Worm (Caenorhabditis elegans): ENCODE measurements around the gene EGAP2.2.

Gene EGAP2.2

DNA sequence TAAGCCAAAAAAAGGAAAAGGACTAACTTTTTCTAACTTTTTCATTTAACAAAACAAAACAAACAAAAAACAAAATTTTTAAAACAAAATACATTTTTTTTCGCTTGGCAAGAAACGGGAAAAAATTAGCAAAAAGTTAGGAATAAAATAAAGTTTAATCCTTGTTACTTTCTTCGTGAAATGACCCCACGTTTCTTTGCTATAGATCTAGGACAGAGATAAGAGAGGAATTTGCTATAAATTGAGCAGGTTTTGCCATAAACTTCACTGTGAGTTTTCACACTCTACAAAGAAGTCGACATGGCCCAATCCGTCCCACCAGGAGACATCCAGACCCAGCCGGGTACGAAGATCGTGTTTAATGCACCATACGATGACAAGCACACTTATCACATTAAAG lies 30.2 kb upstream of the EGAP2.2 start, which contains the start of gene msp-50:
TSS of gene msp-50 (plus strand) at position 301 of the 400 bp plus-strand sequence.
- no peak for TF ChIP-seq sea-2 (GFP tag; optimal IDR thresholded peaks at IDR 0.05)
- TF ChIP-seq jun-1 (tag; optimal IDR thresholded peaks at IDR 0.05) = no peak
- no peak for TF ChIP-seq lin-15B (tag; optimal IDR thresholded peaks at IDR 0.05)
- no peak for TF ChIP-seq nhr-25 (tag; optimal IDR thresholded peaks at IDR 0.05)
- TF ChIP-seq aly-2 (tag; optimal IDR thresholded peaks at IDR 0.05) = no peak
- TF ChIP-seq nhr-43 (tag; optimal IDR thresholded peaks at IDR 0.05; ENCODE audit: poor library complexity, severe bottlenecking) = no peak

DNA sequence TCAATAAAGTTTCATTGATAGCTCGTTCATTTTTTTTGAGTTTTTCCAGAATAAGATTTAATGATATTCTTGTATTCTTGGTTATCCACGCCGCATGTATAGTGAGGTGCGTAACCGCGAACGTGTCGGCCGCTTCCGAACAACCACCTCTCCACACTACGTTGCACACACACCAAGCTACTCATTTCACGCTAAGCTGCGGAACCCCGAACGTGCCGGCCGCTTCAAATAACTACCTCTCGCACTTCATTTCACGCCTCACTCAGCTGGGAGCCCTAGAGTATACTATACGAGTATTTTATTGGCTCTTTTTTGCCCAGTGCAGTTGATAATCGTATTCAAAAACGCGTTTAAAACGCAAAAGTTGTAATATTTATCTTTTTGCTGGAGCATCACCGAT lies 29.5 kb upstream of the EGAP2.2 start:
- TF ChIP-seq nfya-1 (tag; optimal IDR thresholded peaks at IDR 0.05; ENCODE audit: insufficient read depth) (peak; percentile 6), snpc-4 (tag; optimal IDR thresholded peaks at IDR 0.05) (peak; percentile 78), elt-2 (tag; optimal IDR thresholded peaks at IDR 0.05) (peak; percentile 40)

DNA sequence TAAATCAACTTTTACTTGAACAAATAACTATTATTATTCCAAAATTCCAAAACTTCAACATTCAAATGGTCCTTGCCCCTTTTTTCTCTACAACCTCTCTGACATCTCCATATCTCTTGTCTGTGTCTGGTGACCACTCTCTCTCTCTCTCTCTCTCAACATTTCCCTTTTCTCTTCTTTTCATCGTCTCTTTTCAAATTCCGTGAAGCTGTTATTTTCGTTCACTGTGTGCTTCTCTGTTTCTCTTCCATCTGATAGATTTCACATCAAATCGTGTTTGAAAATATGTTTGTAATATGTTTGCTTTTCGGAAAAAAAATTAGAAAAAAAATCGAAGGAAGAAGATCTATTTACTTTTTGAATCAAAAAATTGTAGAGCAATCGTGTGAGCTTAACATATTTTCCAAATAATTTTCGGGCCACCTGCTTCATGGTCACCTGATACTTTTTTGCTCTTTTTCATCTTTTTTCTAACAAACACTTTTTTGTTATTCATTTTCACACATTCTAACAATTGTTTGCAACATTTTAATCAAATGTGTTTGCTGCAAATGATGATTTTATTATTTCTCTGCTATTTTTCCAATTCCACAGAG lies 28.6 kb upstream of the EGAP2.2 start:
- TF ChIP-seq snpc-4 (tag; optimal IDR thresholded peaks at IDR 0.05) (peak; percentile 63), pha-4 (tag; optimal IDR thresholded peaks at IDR 0.05) (peak; percentile 56), nhr-25 (tag; optimal IDR thresholded peaks at IDR 0.05) (no peak), fos-1 (tag; optimal IDR thresholded peaks at IDR 0.05) (no peak), nhr-23 (tag; optimal IDR thresholded peaks at IDR 0.05) (peak; percentile 0), egl-5 (tag; optimal IDR thresholded peaks at IDR 0.05) (peak; percentile 37), ama-1 (optimal IDR thresholded peaks at IDR 0.05) (peak; percentile 30), pqm-1 (tag; optimal IDR thresholded peaks at IDR 0.05) (no peak), nhr-12 (tag; optimal IDR thresholded peaks at IDR 0.05) (no peak), hmg-11 (tag; optimal IDR thresholded peaks at IDR 0.05) (peak; percentile 3), nhr-67 (tag; optimal IDR thresholded peaks at IDR 0.05) (no peak), nfya-1 (tag; optimal IDR thresholded peaks at IDR 0.05; ENCODE audit: insufficient read depth) (peak; percentile 59), elt-1 (tag; optimal IDR thresholded peaks at IDR 0.05) (peak; percentile 9), lin-39 (tag; optimal IDR thresholded peaks at IDR 0.05) (no peak), unc-62 (GFP tag; optimal IDR thresholded peaks at IDR 0.05) (no peak)

DNA sequence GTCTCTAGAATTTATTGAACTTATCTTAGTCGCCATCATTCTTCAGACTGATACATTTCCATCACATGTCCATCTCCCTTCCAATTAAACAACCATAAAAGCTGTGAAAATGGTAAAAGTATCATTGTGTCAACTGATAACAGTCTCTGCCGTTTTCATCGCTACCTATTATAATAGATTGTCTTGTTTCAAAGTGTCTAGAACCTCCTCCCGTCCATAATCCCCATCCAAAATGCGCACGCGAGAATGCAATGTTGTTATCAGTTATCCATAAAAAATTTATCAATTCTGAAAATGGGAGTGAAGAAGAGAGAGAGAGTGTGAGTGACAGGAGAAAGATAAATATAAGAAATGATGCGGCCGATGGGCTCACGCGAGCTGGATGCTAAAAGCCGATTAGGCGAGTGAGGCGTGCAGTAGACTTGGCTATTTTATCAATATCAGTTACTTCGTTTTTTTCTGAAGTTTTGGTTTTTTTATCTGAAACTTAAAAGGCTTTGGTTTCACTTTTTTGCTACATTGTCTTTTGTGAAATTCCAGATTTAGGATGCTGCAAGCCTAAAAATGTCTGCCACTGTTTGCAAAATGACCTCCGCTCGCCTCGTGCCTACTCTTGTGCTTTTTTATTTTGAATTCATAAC lies 27.7 kb upstream of the EGAP2.2 start:
- no peak for TF ChIP-seq fkh-10 (GFP tag; optimal IDR thresholded peaks at IDR 0.05)
- TF ChIP-seq nhr-76 (tag; optimal IDR thresholded peaks at IDR 0.05) = no peak
- no peak for TF ChIP-seq sea-2 (GFP tag; optimal IDR thresholded peaks at IDR 0.05)
- no peak for TF ChIP-seq lin-39 (tag; optimal IDR thresholded peaks at IDR 0.05)
- TF ChIP-seq zag-1 (tag; optimal IDR thresholded peaks at IDR 0.05) = no peak
- TF ChIP-seq hmg-11 (tag; optimal IDR thresholded peaks at IDR 0.05) = no peak
- TF ChIP-seq nhr-67 (tag; optimal IDR thresholded peaks at IDR 0.05) = no peak
- no peak for TF ChIP-seq nhr-43 (tag; optimal IDR thresholded peaks at IDR 0.05; ENCODE audit: poor library complexity, severe bottlenecking)
- TF ChIP-seq jun-1 (tag; optimal IDR thresholded peaks at IDR 0.05) = peak; percentile 75
- no peak for TF ChIP-seq nhr-12 (tag; optimal IDR thresholded peaks at IDR 0.05)
- TF ChIP-seq ZK546.5 (tag; optimal IDR thresholded peaks at IDR 0.05) = no peak
- no peak for TF ChIP-seq nhr-23 (tag; optimal IDR thresholded peaks at IDR 0.05)
- no peak for TF ChIP-seq skn-1 (tag; optimal IDR thresholded peaks at IDR 0.05)
- TF ChIP-seq lin-15B (tag; optimal IDR thresholded peaks at IDR 0.05) = no peak
- no peak for TF ChIP-seq ztf-4 (tag; optimal IDR thresholded peaks at IDR 0.05)
- no peak for TF ChIP-seq ceh-82 (tag; optimal IDR thresholded peaks at IDR 0.05)
- peak; percentile 49 for TF ChIP-seq ama-1 (optimal IDR thresholded peaks at IDR 0.05)
- no peak for TF ChIP-seq nhr-25 (tag; optimal IDR thresholded peaks at IDR 0.05)
- peak; percentile 33 for TF ChIP-seq pha-4 (tag; optimal IDR thresholded peaks at IDR 0.05)
- no peak for TF ChIP-seq eor-1 (tag; optimal IDR thresholded peaks at IDR 0.05)
- no peak for TF ChIP-seq ztf-11 (tag; optimal IDR thresholded peaks at IDR 0.05)
- TF ChIP-seq tbx-2 (tag; optimal IDR thresholded peaks at IDR 0.05) = no peak
- TF ChIP-seq nfya-1 (tag; optimal IDR thresholded peaks at IDR 0.05; ENCODE audit: insufficient read depth) = peak; percentile 12
- no peak for TF ChIP-seq ceh-16 (tag; optimal IDR thresholded peaks at IDR 0.05)
- TF ChIP-seq elt-1 (tag; optimal IDR thresholded peaks at IDR 0.05) = no peak
- no peak for TF ChIP-seq unc-62 (GFP tag; optimal IDR thresholded peaks at IDR 0.05)
- TF ChIP-seq elt-3 (tag; optimal IDR thresholded peaks at IDR 0.05) = no peak
- TF ChIP-seq mml-1 (tag; optimal IDR thresholded peaks at IDR 0.05) = no peak
- peak; percentile 98 for TF ChIP-seq pqm-1 (tag; optimal IDR thresholded peaks at IDR 0.05)
- TF ChIP-seq mdl-1 (tag; optimal IDR thresholded peaks at IDR 0.05) = no peak
- TF ChIP-seq unc-39 (tag; optimal IDR thresholded peaks at IDR 0.05) = no peak
- TF ChIP-seq ceh-9 (tag; optimal IDR thresholded peaks at IDR 0.05) = no peak
- TF ChIP-seq snpc-4 (tag; optimal IDR thresholded peaks at IDR 0.05) = no peak
- no peak for TF ChIP-seq egl-5 (tag; optimal IDR thresholded peaks at IDR 0.05)
- no peak for TF ChIP-seq R02D3.7 (tag; optimal IDR thresholded peaks at IDR 0.05)
- no peak for TF ChIP-seq daf-12 (tag; optimal IDR thresholded peaks at IDR 0.05)
- TF ChIP-seq egl-27 (tag; optimal IDR thresholded peaks at IDR 0.05) = no peak
- no peak for TF ChIP-seq lsy-12 (tag; optimal IDR thresholded peaks at IDR 0.05)
- no peak for TF ChIP-seq ceh-28 (tag; optimal IDR thresholded peaks at IDR 0.05)
- no peak for TF ChIP-seq nhr-77 (tag; optimal IDR thresholded peaks at IDR 0.05)
- TF ChIP-seq elt-2 (tag; optimal IDR thresholded peaks at IDR 0.05) = peak; percentile 100
- TF ChIP-seq aly-2 (tag; optimal IDR thresholded peaks at IDR 0.05) = no peak
